Worm (Caenorhabditis elegans) whole organism, L4/young adult: Measurements from ENCODE around the gene srx-96.

Source experiments
- W03F9.2 ChIP-seq: fragments of 150-350 bp; optimal IDR thresholded peaks from 2 replicates; lab custom pipeline; 2014; ENCODE audit warnings: missing biosample characterization, missing genetic modification characterization
- dao-5 ChIP-seq: sonication (generic microtip); optimal IDR thresholded peaks from 2 replicates; lab custom pipeline; 2016; ENCODE audit warnings: missing genotype, missing genetic modification characterization, moderate library complexity, missing compliant biosample characterization
- him-1 ChIP-seq: sonication (generic microtip); optimal IDR thresholded peaks from 2 replicates; lab custom pipeline; 2016; ENCODE audit warnings: missing genotype, missing genetic modification reagents, missing genetic modification characterization, missing compliant biosample characterization

DNA sequence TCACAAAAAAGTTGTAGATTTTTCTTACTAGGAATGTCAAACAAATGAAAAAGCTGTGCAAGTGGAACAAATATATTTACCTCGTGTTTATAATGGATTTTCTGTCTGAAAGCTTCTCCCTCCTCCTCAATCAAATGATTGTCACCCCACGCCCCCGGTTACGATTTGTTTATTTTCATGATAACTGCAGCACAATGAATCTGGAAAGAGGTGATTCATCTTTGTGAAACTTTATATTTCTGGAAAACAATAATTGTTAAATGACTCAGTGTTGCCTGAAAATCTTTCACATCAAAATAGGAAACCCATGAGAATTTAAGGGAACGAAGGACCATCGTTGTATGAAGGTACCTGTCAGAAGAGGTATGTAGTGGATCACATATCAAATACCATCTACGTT is 37.5 kb downstream of the srx-96 start, which contains the start of gene F35E12.10:
- TF ChIP-seq him-1 (tag; lab: Kevin White, UChicago) (no peak), W03F9.2 (tag; lab: Kevin White, UChicago) (no peak), dao-5 (tag; lab: Kevin White, UChicago) (no peak)
